Fruit fly (Drosophila melanogaster) whole organism, embryonic: ENCODE data around the gene CG7556.

Source experiments
- Ada2b ChIP-seq: fragments of 200-800 bp; sonication (Bioruptor generic); IDR thresholded peaks from 2 replicates; pipeline ENCODE4 v1.3.6; 2022; ENCODE audit warnings: missing biosample characterization, missing genetic modification characterization
- Aef1 ChIP-seq: fragments of 200-800 bp; sonication (Bioruptor generic); IDR thresholded peaks from 3 replicates; pipeline ENCODE4 v1.3.6; 2022; ENCODE audit warnings: missing biosample characterization, missing genetic modification characterization
- CG11085 ChIP-seq: fragments of 200-800 bp; sonication (Bioruptor generic); IDR thresholded peaks from 2 replicates; pipeline ENCODE4 v1.3.6; 2022; ENCODE audit warnings: missing biosample characterization, missing genetic modification characterization
- CG11456 ChIP-seq: fragments of 200-800 bp; sonication (Bioruptor generic); IDR thresholded peaks from 3 replicates; pipeline ENCODE4 v1.3.6; 2022; ENCODE audit warnings: missing biosample characterization, missing genetic modification characterization
- CG12769 ChIP-seq: fragments of 200-800 bp; sonication (Bioruptor generic); optimal IDR thresholded peaks from 2 replicates; lab custom pipeline; 2019; ENCODE audit warnings: missing biosample characterization, mild to moderate bottlenecking, missing genetic modification characterization, moderate library complexity
- CG13123 ChIP-seq: fragments of 200-800 bp; sonication (Bioruptor generic); optimal IDR thresholded peaks from 2 replicates; lab custom pipeline; 2016; ENCODE audit warnings: missing biosample characterization, missing genetic modification characterization
- CG13287 ChIP-seq: fragments of 200-800 bp; sonication (Bioruptor generic); IDR thresholded peaks from 2 replicates; pipeline ENCODE4 v1.3.6; 2022; ENCODE audit warnings: missing biosample characterization, missing genetic modification characterization; ENCODE audit not compliant: partially characterized antibody
- CG13775 ChIP-seq: fragments of 200-800 bp; sonication (Bioruptor generic); optimal IDR thresholded peaks from 3 replicates; lab custom pipeline; 2017; ENCODE audit warnings: missing biosample characterization, mild to moderate bottlenecking, missing genetic modification characterization
- CG1603 ChIP-seq: fragments of 200-800 bp; sonication (Bioruptor generic); optimal IDR thresholded peaks from 2 replicates; lab custom pipeline; 2019; ENCODE audit warnings: missing biosample characterization, mild to moderate bottlenecking, missing genetic modification characterization, moderate library complexity
- CG30431 ChIP-seq: fragments of 200-800 bp; sonication (Bioruptor generic); optimal IDR thresholded peaks from 2 replicates; lab custom pipeline; 2017; ENCODE audit warnings: missing biosample characterization, missing genetic modification characterization
- CG43689 ChIP-seq: fragments of 200-800 bp; sonication (Bioruptor generic); IDR thresholded peaks from 2 replicates; pipeline ENCODE4 v1.3.6; 2022; ENCODE audit warnings: missing biosample characterization, missing genetic modification characterization
- CG5953 ChIP-seq: fragments of 200-800 bp; sonication (Bioruptor generic); IDR thresholded peaks from 2 replicates; pipeline ENCODE4 v1.3.6; 2022; ENCODE audit warnings: missing biosample characterization, missing genetic modification characterization
- CG6854 ChIP-seq: fragments of 200-800 bp; sonication (Bioruptor generic); optimal IDR thresholded peaks from 3 replicates; lab custom pipeline; 2017; ENCODE audit warnings: missing biosample characterization, mild to moderate bottlenecking, missing genetic modification characterization
- CG7271 ChIP-seq: fragments of 200-800 bp; sonication (Bioruptor generic); optimal IDR thresholded peaks from 2 replicates; lab custom pipeline; 2018; ENCODE audit warnings: missing biosample characterization, mild to moderate bottlenecking, missing genetic modification characterization, moderate library complexity
- CG7987 ChIP-seq: fragments of 200-800 bp; sonication (Bioruptor generic); optimal IDR thresholded peaks from 2 replicates; lab custom pipeline; 2018; ENCODE audit warnings: missing biosample characterization, mild to moderate bottlenecking, missing genetic modification characterization, moderate library complexity
- CG8478 ChIP-seq: fragments of >200 bp; optimal IDR thresholded peaks from 2 replicates; lab custom pipeline; 2018
- CoRest ChIP-seq: fragments of 200-800 bp; sonication (Bioruptor generic); optimal IDR thresholded peaks from 3 replicates; lab custom pipeline; 2018; ENCODE audit warnings: missing biosample characterization, mild to moderate bottlenecking, missing genetic modification characterization, moderate library complexity
- Dbx ChIP-seq: fragments of 200-800 bp; sonication (Bioruptor generic); IDR thresholded peaks from 3 replicates; pipeline ENCODE4 v1.3.6; 2022; ENCODE audit warnings: missing biosample characterization, missing genetic modification characterization
- Doc2 ChIP-seq: fragments of 200-800 bp; sonication (Bioruptor generic); IDR thresholded peaks from 2 replicates; pipeline ENCODE4 v1.3.6; 2022; ENCODE audit warnings: missing biosample characterization, missing genetic modification characterization
- Hr3 ChIP-seq: fragments of 200-800 bp; sonication (Bioruptor generic); optimal IDR thresholded peaks from 3 replicates; lab custom pipeline; 2016; ENCODE audit warnings: missing biosample characterization, missing genetic modification characterization
- MESR4 ChIP-seq: fragments of 200-800 bp; sonication (Bioruptor generic); optimal IDR thresholded peaks from 2 replicates; lab custom pipeline; 2018; ENCODE audit warnings: missing biosample characterization, mild to moderate bottlenecking, missing genetic modification characterization, moderate library complexity
- Med ChIP-seq: fragments of 200-800 bp; sonication (Bioruptor generic); peaks from one replicate; lab custom pipeline; 2016; ENCODE audit warnings: missing biosample characterization, missing genetic modification characterization, mild to moderate bottlenecking, inconsistent platforms, moderate library complexity
- Nf-YB ChIP-seq: fragments of 200-800 bp; sonication (Bioruptor generic); optimal IDR thresholded peaks from 3 replicates; lab custom pipeline; 2019; ENCODE audit warnings: missing biosample characterization, mild to moderate bottlenecking, missing genetic modification characterization, moderate library complexity
- Rfx ChIP-seq: fragments of 200-800 bp; sonication (Bioruptor generic); IDR thresholded peaks from 2 replicates; pipeline ENCODE4 v1.3.6; 2022; ENCODE audit warnings: missing biosample characterization, missing genetic modification characterization
- Scr ChIP-seq: fragments of 200-800 bp; sonication (Bioruptor generic); IDR thresholded peaks from 2 replicates; pipeline ENCODE4 v1.3.6; 2022; ENCODE audit warnings: missing biosample characterization, missing genetic modification characterization; ENCODE audit not compliant: partially characterized antibody
- YL-1 ChIP-seq: fragments of 200-800 bp; sonication (Bioruptor generic); optimal IDR thresholded peaks from 3 replicates; lab custom pipeline; 2017; ENCODE audit warnings: missing biosample characterization, mild to moderate bottlenecking, missing genetic modification characterization
- abd-A ChIP-seq: fragments of 200-800 bp; sonication (Bioruptor generic); optimal IDR thresholded peaks from 3 replicates; lab custom pipeline; 2019; ENCODE audit warnings: missing biosample characterization, mild to moderate bottlenecking, missing genetic modification characterization, moderate library complexity
- al ChIP-seq: fragments of 200-800 bp; sonication (Bioruptor generic); IDR thresholded peaks from 2 replicates; pipeline ENCODE4 v1.3.6; 2022; ENCODE audit warnings: missing biosample characterization, missing genetic modification characterization
- ara ChIP-seq: fragments of 200-800 bp; sonication (Bioruptor generic); IDR thresholded peaks from 2 replicates; pipeline ENCODE4 v1.3.6; 2022; ENCODE audit warnings: missing biosample characterization, missing genetic modification characterization
- cg ChIP-seq: fragments of 200-800 bp; sonication (Bioruptor generic); optimal IDR thresholded peaks from 3 replicates; lab custom pipeline; 2019; ENCODE audit warnings: missing biosample characterization, mild to moderate bottlenecking, missing genetic modification characterization, moderate library complexity
- crol ChIP-seq: fragments of 200-800 bp; sonication (Bioruptor generic); IDR thresholded peaks from 2 replicates; pipeline ENCODE4 v1.3.6; 2022; ENCODE audit warnings: missing biosample characterization, missing genetic modification characterization
- en ChIP-seq: fragments of 200-800 bp; sonication (Bioruptor generic); optimal IDR thresholded peaks from 2 replicates; lab custom pipeline; 2016; ENCODE audit warnings: missing biosample characterization, missing genetic modification characterization
- fd64A ChIP-seq: fragments of 200-800 bp; sonication (Bioruptor generic); optimal IDR thresholded peaks from 3 replicates; lab custom pipeline; 2018; ENCODE audit warnings: missing biosample characterization, mild to moderate bottlenecking, missing genetic modification characterization
- gro ChIP-seq: fragments of 200-800 bp; sonication (Bioruptor generic); optimal IDR thresholded peaks from 2 replicates; lab custom pipeline; 2016; ENCODE audit warnings: missing biosample characterization, missing genetic modification characterization
- ind ChIP-seq: fragments of 200-800 bp; sonication (Bioruptor generic); optimal IDR thresholded peaks from 3 replicates; lab custom pipeline; 2016; ENCODE audit warnings: missing biosample characterization, missing genetic modification characterization
- lilli ChIP-seq: fragments of 200-800 bp; sonication (Bioruptor generic); optimal IDR thresholded peaks from 3 replicates; lab custom pipeline; 2016; ENCODE audit warnings: missing biosample characterization, missing genetic modification characterization
- oc ChIP-seq: fragments of 200-800 bp; sonication (Bioruptor generic); optimal IDR thresholded peaks from 2 replicates; lab custom pipeline; 2018; ENCODE audit warnings: missing biosample characterization, mild to moderate bottlenecking, missing genetic modification characterization, moderate library complexity
- onecut ChIP-seq: fragments of 200-800 bp; sonication (Bioruptor generic); IDR thresholded peaks from 2 replicates; pipeline ENCODE4 v1.3.6; 2022; ENCODE audit warnings: missing biosample characterization, missing genetic modification characterization
- pho ChIP-seq: fragments of 200-800 bp; sonication (Bioruptor generic); optimal IDR thresholded peaks from 2 replicates; lab custom pipeline; 2016; ENCODE audit warnings: missing biosample characterization, missing genetic modification characterization
- pros ChIP-seq: fragments of 200-800 bp; sonication (Bioruptor generic); optimal IDR thresholded peaks from 3 replicates; lab custom pipeline; 2019; ENCODE audit warnings: missing biosample characterization, mild to moderate bottlenecking, missing genetic modification characterization, moderate library complexity
- pum ChIP-seq: fragments of 200-800 bp; sonication (Bioruptor generic); optimal IDR thresholded peaks from 2 replicates; lab custom pipeline; 2016; ENCODE audit warnings: missing biosample characterization, missing genetic modification characterization
- repo ChIP-seq: fragments of 200-800 bp; sonication (Bioruptor generic); optimal IDR thresholded peaks from 2 replicates; lab custom pipeline; 2016; ENCODE audit warnings: missing biosample characterization, missing genetic modification characterization
- schlank ChIP-seq: fragments of 200-800 bp; sonication (Bioruptor generic); optimal IDR thresholded peaks from 2 replicates; lab custom pipeline; 2018; ENCODE audit warnings: missing biosample characterization, mild to moderate bottlenecking, missing genetic modification characterization
- sens ChIP-seq: fragments of 200-800 bp; sonication (Bioruptor generic); peaks from one replicate; lab custom pipeline; 2016; ENCODE audit warnings: missing biosample characterization, missing genetic modification characterization
- seq ChIP-seq: fragments of 200-800 bp; sonication (Bioruptor generic); IDR thresholded peaks from 2 replicates; pipeline ENCODE4 v1.3.6; 2022; ENCODE audit warnings: missing biosample characterization, missing genetic modification characterization
- so ChIP-seq: fragments of 200-800 bp; sonication (Bioruptor generic); IDR thresholded peaks from 3 replicates; pipeline ENCODE4 v1.3.6; 2022; ENCODE audit warnings: missing biosample characterization, missing genetic modification characterization
- sr ChIP-seq: fragments of 200-800 bp; sonication (Bioruptor generic); IDR thresholded peaks from 3 replicates; pipeline ENCODE4 v1.3.6; 2022; ENCODE audit warnings: missing biosample characterization, missing genetic modification characterization
- trh ChIP-seq: fragments of 200-800 bp; sonication (Bioruptor generic); optimal IDR thresholded peaks from 2 replicates; lab custom pipeline; 2016; ENCODE audit warnings: missing biosample characterization, missing genetic modification characterization
- tx ChIP-seq: fragments of 200-800 bp; sonication (Bioruptor generic); optimal IDR thresholded peaks from 2 replicates; lab custom pipeline; 2016; ENCODE audit warnings: missing biosample characterization, missing genetic modification characterization

Gene CG7556

dm6 chrX:19167032-19167568, 12.5 kb downstream of the CG7556 start, which contains the start of gene RhoGAP18B (continued):
- TF ChIP-seq CG6854 (no peak), seq (GFP tag; lab: Robert Waterston, UW) (no peak), CG13775 (GFP tag; lab: Kevin White, UChicago) (no peak), Med (GFP tag; lab: Kevin White, UChicago) (peak; percentile 16), crol (GFP tag; lab: Robert Waterston, UW) (peak; percentile 60), cg (GFP tag; lab: Kevin White, UChicago) (peak; percentile 17), so (GFP tag; lab: Robert Waterston, UW) (peak; percentile 85; the same call in 2 of the 3 replicates), Dbx (no peak), schlank (no peak), abd-A (peak; percentile 69), CG7987 (no peak), CG7271 (tag; lab: Kevin White, UChicago) (no peak), CG13287 (GFP tag; lab: Robert Waterston, UW) (peak; percentile 18; the same call in 1 of the 2 replicates)
- TF ChIP-seq, all 482 proteins: peak for 17

DNA sequence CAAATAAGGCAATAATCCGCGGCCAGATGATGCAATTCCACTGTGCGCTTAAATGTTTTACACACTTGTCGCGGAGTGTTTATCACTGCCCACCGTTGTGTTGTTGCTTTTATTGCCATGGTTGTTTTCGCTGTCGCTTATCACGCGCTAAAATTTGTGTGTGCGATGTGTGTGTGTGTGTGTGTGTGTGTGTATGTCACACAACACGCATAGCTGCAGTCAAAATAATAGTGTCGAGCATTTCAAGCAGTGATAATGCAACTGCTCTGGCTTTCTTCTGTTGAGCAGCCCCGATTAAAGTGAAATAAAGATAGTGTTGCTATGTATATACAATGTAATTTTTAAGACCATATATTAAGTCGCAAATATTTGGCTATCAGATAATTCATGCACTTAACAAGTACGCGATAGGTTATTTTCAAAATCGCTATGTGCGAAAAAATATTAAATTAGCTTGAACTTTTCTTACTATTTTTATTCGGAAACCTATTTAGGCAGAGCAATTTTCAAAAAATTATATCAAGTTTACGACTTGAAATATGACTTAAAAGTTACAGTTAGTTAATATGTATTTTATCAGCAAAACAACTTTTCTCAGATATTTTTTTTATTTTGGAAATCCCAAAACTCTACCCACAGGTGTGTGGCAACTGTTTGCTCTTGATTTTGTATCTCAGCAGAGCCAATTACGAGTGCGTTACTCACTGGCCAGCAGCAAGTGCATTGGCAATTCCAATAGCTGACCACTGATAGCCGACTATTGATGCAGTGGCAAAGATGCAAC, 13.3 kb downstream of the CG7556 start:
- 0 out of 3 replicates have a peak, but pooled peaks have one; percentile 29 for TF ChIP-seq CG11456 (GFP tag; lab: Robert Waterston, UW)
- no peak for TF ChIP-seq Nf-YB (GFP tag; lab: Kevin White, UChicago)
- TF ChIP-seq ara (GFP tag; lab: Robert Waterston, UW): no peak
- no peak for TF ChIP-seq CG13123
- no peak for TF ChIP-seq oc
- no peak; the same call in 1 of the 2 replicates for TF ChIP-seq al (GFP tag; lab: Robert Waterston, UW)
- TF ChIP-seq Doc2: no peak
- TF ChIP-seq onecut: no peak
- no peak for TF ChIP-seq MESR4 (GFP tag; lab: Kevin White, UChicago)
- TF ChIP-seq sr (GFP tag; lab: Robert Waterston, UW): no peak
- TF ChIP-seq Dbx: no peak
- no peak for TF ChIP-seq CG43689
- TF ChIP-seq CG8478 (lab: Kevin White, UChicago): no peak
- peak; percentile 35 for TF ChIP-seq ind
- peak; percentile 36 for TF ChIP-seq pho
- peak; percentile 52 for TF ChIP-seq CG12769
- TF ChIP-seq en (GFP tag; lab: Kevin White, UChicago): no peak
- no peak for TF ChIP-seq CG11085
- peak; percentile 67 for TF ChIP-seq CoRest (tag; lab: Kevin White, UChicago)
- TF ChIP-seq sens (GFP tag; lab: Kevin White, UChicago): peak; percentile 90
- no peak for TF ChIP-seq Scr
- TF ChIP-seq Hr3 (GFP tag; lab: Kevin White, UChicago): no peak
- no peak for TF ChIP-seq gro (GFP tag; lab: Kevin White, UChicago)
- no peak for TF ChIP-seq tx (GFP tag; lab: Kevin White, UChicago)
- no peak for TF ChIP-seq Aef1 (GFP tag; lab: Robert Waterston, UW)
- TF ChIP-seq CG1603 (tag; lab: Kevin White, UChicago): peak; percentile 20
- TF ChIP-seq repo: no peak
- TF ChIP-seq fd64A (GFP tag; lab: Kevin White, UChicago): no peak
- TF ChIP-seq CG5953 (GFP tag; lab: Robert Waterston, UW): no peak
- no peak for TF ChIP-seq CG30431
- no peak for TF ChIP-seq trh (GFP tag; lab: Kevin White, UChicago)
- peak; percentile 47; the same call in 1 of the 2 replicates for TF ChIP-seq Rfx (GFP tag; lab: Robert Waterston, UW)
- no peak for TF ChIP-seq YL-1 (GFP tag; lab: Kevin White, UChicago)
- TF ChIP-seq lilli (GFP tag; lab: Kevin White, UChicago): peak; percentile 35
- no peak for TF ChIP-seq pros (GFP tag; lab: Kevin White, UChicago)
- TF ChIP-seq pum (GFP tag; lab: Kevin White, UChicago): peak; percentile 9
- TF ChIP-seq Ada2b: no peak
